Fruit fly (Drosophila melanogaster): ENCODE results near the gene Polr1H.

- TF ChIP-seq pan (optimal IDR thresholded peaks at IDR 0.05), result no peak
- no peak for TF ChIP-seq CG8478 (optimal IDR thresholded peaks at IDR 0.05)
- TF ChIP-seq EcR (GFP tag; optimal IDR thresholded peaks at IDR 0.05), result no peak
- no peak for TF ChIP-seq psq (optimal IDR thresholded peaks at IDR 0.05)
Measured at dm6 chr3R:21753974-21754373, 23.7 kb downstream of the Polr1H start, which contains the start of gene CG31198.
